Worm (Caenorhabditis elegans): Measurements from ENCODE around the gene rpb-12.

ce11 chrIV:9100835-9101234 is 45.8 kb downstream of the rpb-12 start:
- no peak for TF ChIP-seq ceh-28 (tag; optimal IDR thresholded peaks at IDR 0.05)
- TF ChIP-seq egl-27 (tag; optimal IDR thresholded peaks at IDR 0.05), result no peak
- no peak for TF ChIP-seq lin-15B (tag; optimal IDR thresholded peaks at IDR 0.05)
- TF ChIP-seq daf-12 (tag; optimal IDR thresholded peaks at IDR 0.05), result no peak
- TF ChIP-seq skn-1 (tag; optimal IDR thresholded peaks at IDR 0.05), result no peak
- TF ChIP-seq ztf-4 (tag; optimal IDR thresholded peaks at IDR 0.05), result no peak
- TF ChIP-seq nhr-77 (tag; optimal IDR thresholded peaks at IDR 0.05), result no peak
